Worm (Caenorhabditis elegans) whole organism, late embryonic: ENCODE data around the gene str-77.

Source experiments
- C38D4.7 ChIP-seq: fragments of 200-800 bp; sonication (Bioruptor generic); optimal IDR thresholded peaks from 2 replicates; lab custom pipeline; 2018; ENCODE audit warnings: mild to moderate bottlenecking, missing genetic modification characterization, moderate library complexity, missing compliant biosample characterization
- K02D7.2 ChIP-seq: sonication (generic microtip); optimal IDR thresholded peaks from 2 replicates; lab custom pipeline; 2017; ENCODE audit warnings: mild to moderate bottlenecking, missing genetic modification characterization, missing compliant biosample characterization
- T23F11.4 ChIP-seq: fragments of 200-800 bp; sonication (Bioruptor generic); optimal IDR thresholded peaks from 2 replicates; lab custom pipeline; 2018; ENCODE audit warnings: mild to moderate bottlenecking, missing genetic modification characterization, missing compliant biosample characterization
- ahr-1 ChIP-seq: sonication (generic microtip); optimal IDR thresholded peaks from 2 replicates; lab custom pipeline; 2016; ENCODE audit warnings: missing genetic modification characterization, missing compliant biosample characterization
- ceh-19 ChIP-seq: fragments of 200-800 bp; sonication (Bioruptor generic); optimal IDR thresholded peaks from 2 replicates; lab custom pipeline; 2018; ENCODE audit warnings: mild to moderate bottlenecking, missing genetic modification characterization, missing compliant biosample characterization
- ceh-2 ChIP-seq: sonication (generic microtip); optimal IDR thresholded peaks from 2 replicates; lab custom pipeline; 2016; ENCODE audit warnings: missing genotype, missing genetic modification characterization, missing compliant biosample characterization
- ceh-22 ChIP-seq: sonication (generic microtip); optimal IDR thresholded peaks from 2 replicates; lab custom pipeline; 2017; ENCODE audit warnings: missing biosample characterization, missing genetic modification characterization
- ceh-34 ChIP-seq: sonication (generic microtip); optimal IDR thresholded peaks from 2 replicates; lab custom pipeline; 2016; ENCODE audit warnings: mild to moderate bottlenecking, missing genetic modification characterization, missing compliant biosample characterization
- che-1 ChIP-seq: sonication (generic microtip); optimal IDR thresholded peaks from 2 replicates; lab custom pipeline; 2016; ENCODE audit warnings: mild to moderate bottlenecking, missing genetic modification characterization, missing compliant biosample characterization
- elt-2 ChIP-seq: sonication (generic microtip); optimal IDR thresholded peaks from 2 replicates; lab custom pipeline; 2016; ENCODE audit warnings: missing genetic modification reagents, missing genetic modification characterization, missing compliant biosample characterization
- ets-4 ChIP-seq: sonication (generic microtip); optimal IDR thresholded peaks from 2 replicates; lab custom pipeline; 2016; ENCODE audit warnings: missing genetic modification characterization, missing compliant biosample characterization
- hlh-15 ChIP-seq: sonication (generic microtip); optimal IDR thresholded peaks from 2 replicates; lab custom pipeline; 2016; ENCODE audit warnings: missing genetic modification characterization, missing compliant biosample characterization
- hlh-30 ChIP-seq: sonication (generic microtip); optimal IDR thresholded peaks from 2 replicates; lab custom pipeline; 2017; ENCODE audit warnings: antibody characterized with exemption, missing genetic modification characterization, missing compliant biosample characterization; ENCODE audit not compliant: insufficient read depth
- hlh-8 ChIP-seq: sonication (generic microtip); optimal IDR thresholded peaks from 2 replicates; lab custom pipeline; 2016; ENCODE audit warnings: missing genotype, missing genetic modification characterization, missing compliant biosample characterization
- lim-6 ChIP-seq: sonication (generic microtip); optimal IDR thresholded peaks from 2 replicates; lab custom pipeline; 2016; ENCODE audit warnings: missing genetic modification characterization, missing compliant biosample characterization
- madf-2 ChIP-seq: sonication (generic microtip); optimal IDR thresholded peaks from 2 replicates; lab custom pipeline; 2017; ENCODE audit warnings: missing genetic modification characterization, missing compliant biosample characterization
- nfya-1 ChIP-seq: sonication (generic microtip); optimal IDR thresholded peaks from 2 replicates; lab custom pipeline; 2017; ENCODE audit warnings: missing genetic modification characterization, mild to moderate bottlenecking, missing compliant biosample characterization, antibody characterized with exemption, moderate library complexity
- nhr-232 ChIP-seq: sonication (generic microtip); optimal IDR thresholded peaks from 2 replicates; lab custom pipeline; 2016; ENCODE audit warnings: missing genetic modification characterization, missing compliant biosample characterization
- odd-2 ChIP-seq: sonication (generic microtip); optimal IDR thresholded peaks from 2 replicates; lab custom pipeline; 2017; ENCODE audit warnings: antibody characterized with exemption, mild to moderate bottlenecking, missing genetic modification characterization, missing compliant biosample characterization
- pag-3 ChIP-seq: sonication (generic microtip); optimal IDR thresholded peaks from 2 replicates; lab custom pipeline; 2016; ENCODE audit warnings: missing compliant biosample characterization, missing genetic modification characterization, borderline replicate concordance
- pat-9 ChIP-seq: fragments of 200-800 bp; sonication (Bioruptor generic); optimal IDR thresholded peaks from 2 replicates; lab custom pipeline; 2018; ENCODE audit warnings: mild to moderate bottlenecking, missing genetic modification characterization, moderate library complexity, missing compliant biosample characterization
- pax-1 ChIP-seq: fragments of 150-350 bp; optimal IDR thresholded peaks from 2 replicates; lab custom pipeline; 2014; ENCODE audit warnings: missing biosample characterization, missing genetic modification characterization
- pha-2 ChIP-seq: sonication (generic microtip); optimal IDR thresholded peaks from 2 replicates; lab custom pipeline; 2017; ENCODE audit warnings: mild to moderate bottlenecking, missing genetic modification characterization, missing compliant biosample characterization
- pha-4 ChIP-seq: fragments of 150-350 bp; optimal IDR thresholded peaks from 2 replicates; lab custom pipeline; 2018; ENCODE audit warnings: missing biosample characterization, missing genetic modification reagents, missing genetic modification characterization
- pqm-1 ChIP-seq: sonication (generic microtip); optimal IDR thresholded peaks from 2 replicates; lab custom pipeline; 2016; ENCODE audit warnings: missing genetic modification characterization, missing compliant biosample characterization
- pros-1 ChIP-seq: fragments of 150-350 bp; optimal IDR thresholded peaks from 2 replicates; lab custom pipeline; 2014; ENCODE audit warnings: missing biosample characterization, missing genetic modification reagents, missing genetic modification characterization
- sdc-2 ChIP-seq: sonication (generic microtip); optimal IDR thresholded peaks from 2 replicates; lab custom pipeline; 2016; ENCODE audit warnings: missing genotype, missing genetic modification characterization, missing compliant biosample characterization
- sox-2 ChIP-seq: fragments of 200-800 bp; sonication (Bioruptor generic); IDR thresholded peaks from 2 replicates; pipeline ENCODE4 v1.3.6; 2022; ENCODE audit warnings: missing genetic modification reagents, missing genetic modification characterization, missing compliant biosample characterization
- ttx-3 ChIP-seq: sonication (generic microtip); optimal IDR thresholded peaks from 2 replicates; lab custom pipeline; 2016; ENCODE audit warnings: missing genetic modification reagents, missing genetic modification characterization, missing compliant biosample characterization
- unc-3 ChIP-seq, 2 experiments: fragments of 200-800 bp in 1 of 2; sonication (Bioruptor generic) in 1 of 2; sonication (generic microtip) in 1 of 2; conservative IDR thresholded peaks in 1 of 2; optimal IDR thresholded peaks in 1 of 2; 2 replicates each; pipeline versions ENCODE4 v1.3.6 to Lab custom; 2016 to 2022; ENCODE audit warnings: missing compliant biosample characterization in 2 of 2, missing genetic modification characterization in 2 of 2, missing genetic modification reagents in 1 of 2
- unc-42 ChIP-seq: sonication (generic microtip); optimal IDR thresholded peaks from 2 replicates; lab custom pipeline; 2016; ENCODE audit warnings: missing genotype, missing genetic modification characterization, missing compliant biosample characterization
- unc-86 ChIP-seq: sonication (generic microtip); optimal IDR thresholded peaks from 2 replicates; lab custom pipeline; 2016; ENCODE audit warnings: missing genetic modification characterization, missing compliant biosample characterization
- zip-5 ChIP-seq: sonication (generic microtip); optimal IDR thresholded peaks from 2 replicates; lab custom pipeline; 2016; ENCODE audit warnings: missing genetic modification characterization, missing compliant biosample characterization
- ztf-16 ChIP-seq: sonication (generic microtip); optimal IDR thresholded peaks from 2 replicates; lab custom pipeline; 2017; ENCODE audit warnings: missing genetic modification characterization, missing compliant biosample characterization

Gene str-77

DNA sequence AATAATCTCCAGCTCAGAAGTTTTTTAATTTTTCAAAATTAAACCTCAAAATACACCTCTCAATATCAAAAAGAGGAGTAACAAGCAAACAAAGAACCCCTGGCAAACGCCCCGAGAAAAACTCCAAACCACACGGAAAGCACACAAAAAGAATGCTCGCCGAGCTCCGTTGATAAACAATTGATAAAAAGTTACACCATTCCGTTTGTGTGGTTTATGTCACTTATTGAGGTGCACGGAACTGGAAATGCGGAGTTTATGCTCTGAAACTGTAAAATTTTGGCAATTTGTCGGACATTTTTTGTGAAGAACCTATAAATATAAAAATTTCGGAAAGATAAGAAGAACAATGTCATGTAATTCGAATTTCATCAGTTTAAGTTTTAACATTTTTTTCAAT, 33.6 kb downstream of the str-77 start:
- no peak for TF ChIP-seq nfya-1
- TF ChIP-seq K02D7.2 (tag; lab: Kevin White, UChicago): no peak
- no peak for TF ChIP-seq sox-2 (GFP tag; lab: Robert Waterston, UW)
- no peak for TF ChIP-seq pros-1 (tag; lab: Kevin White, UChicago)
- TF ChIP-seq ahr-1 (tag; lab: Kevin White, UChicago): no peak
- no peak for TF ChIP-seq unc-42

DNA sequence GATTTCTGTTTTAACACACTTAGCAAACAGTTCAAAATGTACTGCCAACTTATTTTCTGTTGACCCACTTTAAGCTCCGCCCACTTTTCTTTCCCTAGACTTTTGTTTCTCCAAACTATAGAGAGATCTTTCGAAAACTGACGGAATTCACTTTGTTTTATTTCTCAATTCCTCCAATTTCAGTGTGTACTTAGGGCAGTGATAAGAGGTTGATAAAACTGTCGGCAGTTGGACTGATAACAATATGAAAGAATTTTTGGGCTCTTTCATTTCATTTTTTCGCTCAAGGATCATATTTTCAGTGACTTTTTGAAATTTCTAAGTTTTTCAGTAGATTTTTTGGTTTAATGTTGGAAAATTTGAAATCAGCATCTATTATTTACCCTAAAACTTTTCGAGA, 36.3 kb downstream of the str-77 start:
- TF ChIP-seq ahr-1 (tag; lab: Kevin White, UChicago) (no peak), zip-5 (no peak), pqm-1 (tag; lab: Kevin White, UChicago) (no peak)

DNA sequence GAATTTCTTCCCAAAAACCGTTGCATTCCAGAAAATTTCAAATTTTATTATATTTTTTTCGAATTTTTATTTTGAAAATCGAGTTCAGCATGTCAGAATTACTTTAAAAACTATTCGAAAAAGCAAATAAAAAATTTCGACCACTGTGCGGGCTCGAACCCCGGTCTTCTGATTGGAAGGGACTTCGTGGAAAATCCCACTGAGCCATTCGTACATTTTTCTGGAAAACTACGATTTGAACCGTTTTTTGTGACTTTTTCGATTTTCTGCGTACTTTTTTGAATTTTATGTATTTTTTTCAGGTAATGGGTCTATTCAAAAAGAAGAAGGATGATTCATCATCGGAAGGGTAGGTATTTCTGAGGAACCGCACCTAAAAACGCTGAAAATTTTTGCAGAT, 36.8 kb downstream of the str-77 start, which contains the start of gene pgp-9:
Gene pgp-9, plus strand, starts transcription at position 301 of the 400 bp plus-strand sequence.
- TF ChIP-seq ahr-1 (tag; lab: Kevin White, UChicago) (no peak), madf-2 (tag; lab: Kevin White, UChicago) (no peak), ttx-3 (tag; lab: Kevin White, UChicago) (no peak), che-1 (tag; lab: Kevin White, UChicago) (no peak)

DNA sequence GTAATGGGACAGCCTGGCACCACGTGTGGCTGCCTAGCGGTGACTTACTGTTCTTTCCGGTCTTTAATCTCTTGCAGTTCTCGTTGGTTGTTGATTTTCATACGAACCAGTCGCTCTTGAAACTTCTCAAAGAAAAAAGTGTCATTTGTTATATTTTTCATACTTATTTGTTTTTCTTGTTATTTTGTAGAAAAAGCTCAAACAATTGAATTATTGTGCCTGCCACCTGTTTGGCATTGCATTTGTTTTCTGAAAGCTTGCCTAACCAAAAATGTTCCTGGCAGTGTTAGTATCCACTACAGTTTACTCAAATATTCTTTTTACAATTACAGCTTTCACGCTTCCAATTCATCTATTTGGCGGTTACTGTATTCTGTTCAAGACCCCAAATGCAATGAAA, 46.3 kb downstream of the str-77 start, which contains the start of the genes C47A10.16 and srh-283:
Gene C47A10.16, minus strand, starts transcription at position 101 of the 400 bp plus-strand sequence.
Gene srh-283, plus strand, starts transcription at position 272 of the 400 bp plus-strand sequence.
- no peak for TF ChIP-seq lim-6 (tag; lab: Kevin White, UChicago)
- no peak for TF ChIP-seq hlh-15 (tag; lab: Kevin White, UChicago)
- TF ChIP-seq che-1 (tag; lab: Kevin White, UChicago): no peak
- no peak for TF ChIP-seq ceh-34 (tag; lab: Kevin White, UChicago)
- no peak for TF ChIP-seq elt-2 (tag; lab: Kevin White, UChicago)
- no peak for TF ChIP-seq pha-2 (tag; lab: Kevin White, UChicago)
- TF ChIP-seq C38D4.7 (GFP tag; lab: Kevin White, UChicago): no peak
- TF ChIP-seq pag-3 (tag; lab: Kevin White, UChicago): no peak
- no peak for TF ChIP-seq ztf-16
- TF ChIP-seq pros-1 (tag; lab: Kevin White, UChicago): no peak
- TF ChIP-seq odd-2 (tag; lab: Kevin White, UChicago): no peak
- TF ChIP-seq ceh-2 (tag; lab: Kevin White, UChicago): no peak
- TF ChIP-seq ceh-19 (GFP tag; lab: Kevin White, UChicago): no peak
- TF ChIP-seq ets-4 (tag; lab: Kevin White, UChicago): no peak
- TF ChIP-seq nhr-232: no peak
- no peak for TF ChIP-seq pha-4 (tag; lab: Kevin White, UChicago)
- TF ChIP-seq unc-3 (GFP tag; conservative IDR thresholded peaks at IDR 0.05; lab: Robert Waterston, UW): no peak
- no peak for TF ChIP-seq unc-3 (tag; optimal IDR thresholded peaks at IDR 0.05; lab: Kevin White, UChicago)
- no peak for TF ChIP-seq sdc-2 (tag; lab: Kevin White, UChicago)
- no peak for TF ChIP-seq pat-9 (tag; lab: Kevin White, UChicago)

DNA sequence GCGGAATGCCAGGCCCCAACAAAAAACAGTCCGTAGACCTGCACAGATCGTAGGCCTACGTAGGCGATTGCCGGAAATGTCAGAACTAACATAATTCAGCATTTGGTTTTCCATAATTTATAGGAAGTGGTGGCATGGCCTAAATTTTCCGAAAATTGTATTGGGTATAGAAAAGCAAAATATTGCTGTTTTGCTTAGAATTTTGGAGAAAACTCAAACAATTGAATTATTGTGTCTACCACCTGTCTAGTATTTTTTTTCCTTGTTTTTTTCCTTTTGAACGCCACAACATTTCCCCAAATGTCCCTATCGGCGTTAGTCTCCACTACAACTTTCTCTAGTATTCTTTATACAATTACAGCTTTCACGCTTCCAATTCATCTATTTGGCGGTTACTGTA, 48.5 kb downstream of the str-77 start, which contains the start of gene srh-284:
Gene srh-284, plus strand, starts transcription at position 301 of the 400 bp plus-strand sequence.
- TF ChIP-seq pag-3 (tag; lab: Kevin White, UChicago) (no peak), T23F11.4 (GFP tag; lab: Kevin White, UChicago) (no peak), unc-86 (no peak), hlh-8 (no peak), hlh-30 (no peak), ceh-22 (no peak), pax-1 (no peak)
- TF ChIP-seq, all 69 proteins: peak for 0
